Worm (Caenorhabditis elegans) whole organism, L4 larva: ENCODE measurements around the gene pygl-1.

Experiments used
- ZK546.5 ChIP-seq, 2 experiments: sonication (generic microtip); optimal IDR thresholded peaks; 2 replicates each; lab custom pipeline; 2017; ENCODE audit warnings: missing biosample characterization in 2 of 2, missing genetic modification characterization in 2 of 2
- nhr-41 ChIP-seq: fragments of 200-800 bp; sonication (Bioruptor generic); IDR thresholded peaks from 2 replicates; pipeline ENCODE4 v1.3.6; 2022; ENCODE audit warnings: missing genetic modification reagents, missing genetic modification characterization, missing compliant biosample characterization

DNA sequence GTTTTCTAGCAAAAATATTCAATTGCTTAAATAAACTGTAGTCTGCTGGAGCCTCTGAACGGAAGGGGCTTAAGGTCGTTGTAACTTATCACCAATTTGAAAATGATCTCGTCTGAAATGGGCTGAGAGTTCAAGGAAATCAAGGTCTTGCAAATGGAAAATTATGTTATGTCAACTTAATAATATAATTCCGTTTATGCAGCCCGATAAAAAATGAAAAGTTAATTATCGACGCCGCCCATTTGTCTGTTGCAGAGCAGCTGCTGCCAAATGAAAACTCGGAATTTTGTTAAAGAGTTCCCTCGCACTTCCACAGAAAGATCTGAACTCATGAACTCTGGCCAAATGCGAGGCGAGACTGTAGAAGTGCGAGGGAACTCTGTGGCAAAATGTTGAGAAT lies 37.7 kb upstream of the pygl-1 start, which contains the start of gene srbc-67:
- no peak for TF ChIP-seq nhr-41 (GFP tag; lab: Robert Waterston, UW)
- no peak for TF ChIP-seq ZK546.5 (tag; optimal IDR thresholded peaks at IDR 0.05; lab: Kevin White, UChicago)
